Fruit fly (Drosophila melanogaster): ENCODE data around the gene PSMG1.

Gene PSMG1

DNA sequence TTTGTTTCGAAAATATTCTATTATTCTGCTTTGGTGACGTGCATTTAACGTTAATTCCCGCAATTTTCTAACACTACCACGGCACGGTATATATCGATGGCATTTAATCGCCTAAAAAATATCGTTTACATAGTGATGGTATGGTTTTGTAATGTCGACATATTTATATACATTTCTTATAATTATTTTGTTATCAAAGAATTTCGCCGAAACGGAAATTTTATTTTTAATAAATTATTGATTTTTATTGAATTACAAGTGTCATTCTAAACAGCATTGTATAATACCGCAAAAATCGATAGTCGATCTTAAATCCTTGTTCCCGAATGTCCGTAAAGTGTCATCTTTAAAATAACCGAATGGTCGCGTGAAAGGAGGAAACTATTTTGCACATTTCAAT is 30.3 kb upstream of the PSMG1 start, which contains the start of the genes Sec20 and dgrn (continued):
- no peak for TF ChIP-seq Bdp1 (GFP tag; optimal IDR thresholded peaks at IDR 0.05)
- TF ChIP-seq CG16813 (GFP tag; IDR thresholded peaks at IDR 0.05; ENCODE audit: partially characterized antibody), result peak; percentile 96
- TF ChIP-seq az2 (GFP tag; optimal IDR thresholded peaks at IDR 0.05), result peak; percentile 70
- TF ChIP-seq CG10209 (GFP tag; optimal IDR thresholded peaks at IDR 0.05), result peak; percentile 41
- TF ChIP-seq mld (GFP tag; IDR thresholded peaks at IDR 0.05; ENCODE audit: partially characterized antibody), result peak; percentile 92
- TF ChIP-seq CG7839 (tag; optimal IDR thresholded peaks at IDR 0.05), result peak; percentile 62
- TF ChIP-seq H15 (GFP tag; IDR thresholded peaks at IDR 0.05), result no peak; the same call in 2 of the 3 replicates
- TF ChIP-seq CkIIα-i1 (GFP tag; IDR thresholded peaks at IDR 0.05), result no peak
- no peak for TF ChIP-seq Dip2 (GFP tag; IDR thresholded peaks at IDR 0.05)
- no peak for TF ChIP-seq CG3163 (GFP tag; optimal IDR thresholded peaks at IDR 0.05)
- TF ChIP-seq CG14710 (tag; optimal IDR thresholded peaks at IDR 0.05), result peak; percentile 89
- TF ChIP-seq CG10147 (GFP tag; optimal IDR thresholded peaks at IDR 0.05), result peak; percentile 44

DNA sequence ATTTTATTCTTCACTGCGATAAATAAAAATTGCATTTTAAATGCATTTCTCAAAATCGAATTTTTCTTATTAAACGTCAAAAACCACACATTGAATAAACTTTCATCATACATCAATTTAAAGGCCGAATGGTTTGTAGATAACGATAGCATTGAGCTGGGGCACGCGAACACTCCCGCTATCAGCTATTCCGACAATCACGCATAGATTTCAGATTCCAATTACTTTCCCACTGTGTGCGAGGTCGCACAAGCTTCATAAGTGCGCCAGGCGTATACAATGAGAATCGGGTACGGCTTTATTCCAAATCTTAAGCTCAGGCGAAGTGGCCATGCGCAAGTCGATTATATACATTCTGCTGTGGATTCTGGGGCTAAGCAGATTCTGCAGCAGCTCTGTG is 27.6 kb upstream of the PSMG1 start, which contains the start of gene CG46303:
TSS of gene CG46303 (plus strand) at position 223 of the 400 bp plus-strand sequence.
- TF ChIP-seq corto (GFP tag; optimal IDR thresholded peaks at IDR 0.05), result no peak
- no peak for TF ChIP-seq CG32767 (GFP tag; IDR thresholded peaks at IDR 0.05)
- TF ChIP-seq HmgZ (tag; optimal IDR thresholded peaks at IDR 0.05), result peak; percentile 1
- TF ChIP-seq ftz-f1 (GFP tag; optimal IDR thresholded peaks at IDR 0.05), result peak; percentile 77
- peak; percentile 25 for TF ChIP-seq cwo (GFP tag; optimal IDR thresholded peaks at IDR 0.05)
- TF ChIP-seq CG34376 (GFP tag; optimal IDR thresholded peaks at IDR 0.05), result peak; percentile 23
- peak; percentile 81 for TF ChIP-seq exex (tag; optimal IDR thresholded peaks at IDR 0.05)
- peak; percentile 76 for TF ChIP-seq sug (tag; optimal IDR thresholded peaks at IDR 0.05)
- no peak for TF ChIP-seq tap (tag; optimal IDR thresholded peaks at IDR 0.05)
- peak; percentile 12; the same call in 1 of the 3 replicates for TF ChIP-seq dysf (GFP tag; IDR thresholded peaks at IDR 0.05)
- peak; percentile 23 for TF ChIP-seq CG10543 (GFP tag; optimal IDR thresholded peaks at IDR 0.05)
- TF ChIP-seq Rfx (GFP tag; IDR thresholded peaks at IDR 0.05), result no peak
- no peak for TF ChIP-seq CG14050 (GFP tag; IDR thresholded peaks at IDR 0.05)
- TF ChIP-seq Pdp1 (GFP tag; optimal IDR thresholded peaks at IDR 0.05), result peak in 1 of 2 experiments; percentile 8
- peak; percentile 65 for TF ChIP-seq mirr (GFP tag; optimal IDR thresholded peaks at IDR 0.05)
- no peak for TF ChIP-seq wor (GFP tag; IDR thresholded peaks at IDR 0.05)
- TF ChIP-seq kni (GFP tag; optimal IDR thresholded peaks at IDR 0.05), result no peak
- no peak for TF ChIP-seq ci (GFP tag; IDR thresholded peaks at IDR 0.05)
- TF ChIP-seq Dll (GFP tag; IDR thresholded peaks at IDR 0.05; ENCODE audit: partially characterized antibody), result no peak
- TF ChIP-seq pho (GFP tag; optimal IDR thresholded peaks at IDR 0.05), result no peak
- TF ChIP-seq grn (GFP tag; optimal IDR thresholded peaks at IDR 0.05), result peak; percentile 59
- peak; percentile 39; the same call in 1 of the 3 replicates for TF ChIP-seq CG2199 (GFP tag; IDR thresholded peaks at IDR 0.05)
- peak; percentile 24 for TF ChIP-seq Hey (tag; optimal IDR thresholded peaks at IDR 0.05)

- TF ChIP-seq pnt (GFP tag; optimal IDR thresholded peaks at IDR 0.05) (no peak), CG11247 (GFP tag; IDR thresholded peaks at IDR 0.05) (no peak), MTF-1 (GFP tag; optimal IDR thresholded peaks at IDR 0.05; ENCODE audit: borderline replicate concordance) (no peak), Sry-δ (GFP tag; optimal IDR thresholded peaks at IDR 0.05) (peak; percentile 42), Awh (GFP tag; IDR thresholded peaks at IDR 0.05) (no peak), CG4820 (GFP tag; optimal IDR thresholded peaks at IDR 0.05) (no peak), CG3995 (GFP tag; optimal IDR thresholded peaks at IDR 0.05) (no peak), Hr78 (GFP tag; optimal IDR thresholded peaks at IDR 0.05) (no peak), sens (GFP tag) (peak; percentile 53), YL-1 (GFP tag; optimal IDR thresholded peaks at IDR 0.05) (peak; percentile 45), salm (tag; optimal IDR thresholded peaks at IDR 0.05) (no peak), run (tag; optimal IDR thresholded peaks at IDR 0.05) (no peak), Ets65A (GFP tag) (no peak), Med (GFP tag) (no peak), Dfd (GFP tag; optimal IDR thresholded peaks at IDR 0.05) (no peak), Hr39 (optimal IDR thresholded peaks at IDR 0.05) (no peak)
Measured at dm6 chr3R:5821243-5821642, 27.1 kb upstream of the PSMG1 start, which contains the start of gene Hpr1. TSS of gene Hpr1 (minus strand) at chr3R:5821440.

Data from whole organism, embryonic.